Worm (Caenorhabditis elegans): ENCODE results near the gene npr-7.

The npr-7 gene

DNA sequence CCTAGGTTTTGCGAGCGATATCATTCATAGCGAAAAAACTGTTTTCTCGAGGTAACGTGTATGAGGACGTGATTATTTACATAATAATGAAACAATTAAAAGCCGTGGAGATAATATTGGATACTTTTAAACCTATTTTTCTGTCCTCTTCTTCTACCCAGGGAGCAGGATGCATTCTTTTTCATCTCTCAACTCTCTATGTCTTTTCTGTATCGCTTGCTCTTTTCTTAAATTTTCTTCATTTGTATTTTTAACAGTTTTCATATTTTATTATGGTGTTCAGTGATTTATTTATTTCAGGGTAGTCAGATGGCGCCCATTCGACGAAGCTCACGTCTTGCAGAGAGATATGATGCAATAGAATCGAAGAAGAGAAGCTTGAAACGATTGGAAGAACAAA, 40.3 kb downstream of the npr-7 start, which contains the start of gene B0416.4:
B0416.4 (plus strand) TSS at position 301 of the 400 bp plus-strand sequence.
- TF ChIP-seq nhr-28 (tag; optimal IDR thresholded peaks at IDR 0.05) (no peak), lsy-2 (tag; optimal IDR thresholded peaks at IDR 0.05) (no peak), pha-4 (tag; optimal IDR thresholded peaks at IDR 0.05) (no peak)

DNA sequence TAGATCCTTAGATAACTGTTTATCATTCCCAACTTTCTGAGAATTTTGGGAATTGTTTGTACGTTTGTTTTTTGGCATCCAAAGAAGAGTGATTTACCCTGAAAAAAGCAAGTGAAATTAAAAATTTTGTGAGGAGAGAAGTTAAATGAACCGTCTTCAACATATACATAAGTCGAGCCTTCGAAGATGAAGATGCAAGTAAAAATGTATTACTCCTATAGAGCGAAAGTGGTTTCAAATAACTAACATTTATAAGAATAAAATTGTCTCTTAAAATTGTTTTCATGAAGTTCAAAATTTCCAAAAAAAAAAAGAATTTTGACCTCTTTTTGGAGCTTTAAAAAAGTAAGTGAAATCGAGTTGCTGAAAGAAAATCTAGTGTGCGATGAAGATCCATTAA, 44.4 kb downstream of the npr-7 start, which contains the start of gene B0416.10:
B0416.10 (minus strand) TSS at position 101 of the 400 bp plus-strand sequence.
- TF ChIP-seq ceh-43 (GFP tag; optimal IDR thresholded peaks at IDR 0.05) = no peak
- TF ChIP-seq blmp-1 (tag; optimal IDR thresholded peaks at IDR 0.05) = no peak
- TF ChIP-seq bed-3 (GFP tag; optimal IDR thresholded peaks at IDR 0.05) = no peak
- TF ChIP-seq sem-2 (GFP tag; optimal IDR thresholded peaks at IDR 0.05) = no peak
- TF ChIP-seq mls-2 (tag; optimal IDR thresholded peaks at IDR 0.05) = no peak
- TF ChIP-seq drap-1 (GFP tag; optimal IDR thresholded peaks at IDR 0.05) = no peak
- TF ChIP-seq tbx-8 (GFP tag; optimal IDR thresholded peaks at IDR 0.05) = no peak
- no peak for TF ChIP-seq elt-1 (tag; optimal IDR thresholded peaks at IDR 0.05; ENCODE audit: borderline replicate concordance, insufficient read depth)
- TF ChIP-seq elt-3 (tag; optimal IDR thresholded peaks at IDR 0.05) = no peak
- TF ChIP-seq nhr-76 (tag; optimal IDR thresholded peaks at IDR 0.05) = no peak
- no peak for TF ChIP-seq cnd-1 (tag; optimal IDR thresholded peaks at IDR 0.05)
- TF ChIP-seq flh-1 (GFP tag; optimal IDR thresholded peaks at IDR 0.05) = no peak
- TF ChIP-seq ceh-83 (GFP tag; optimal IDR thresholded peaks at IDR 0.05) = no peak
- TF ChIP-seq mab-5 (tag; optimal IDR thresholded peaks at IDR 0.05) = no peak
- no peak for TF ChIP-seq nhr-237 (tag; optimal IDR thresholded peaks at IDR 0.05)
- no peak for TF ChIP-seq unc-120 (tag; optimal IDR thresholded peaks at IDR 0.05; ENCODE audit: poor library complexity, severe bottlenecking)

DNA sequence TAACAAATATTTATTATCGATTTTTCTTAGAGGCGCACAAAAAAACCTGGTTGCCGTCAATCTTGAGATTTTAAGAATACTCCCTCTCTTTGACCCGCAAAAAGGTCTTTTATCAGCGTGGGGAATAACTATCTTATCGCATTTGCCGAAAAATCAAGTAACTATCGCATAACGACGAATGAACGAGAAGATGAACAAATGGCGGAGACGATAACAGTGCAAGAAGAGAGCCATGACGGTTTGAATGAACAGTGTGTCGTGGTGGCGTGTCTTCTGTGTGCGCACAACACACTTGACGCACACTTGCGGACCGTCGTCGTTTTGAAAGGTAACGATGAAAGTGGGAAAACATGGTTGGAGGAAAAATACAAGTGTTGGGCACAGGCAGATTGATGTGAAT, 47.1 kb downstream of the npr-7 start:
- no peak for TF ChIP-seq cnd-1 (tag; optimal IDR thresholded peaks at IDR 0.05)
- peak; percentile 60 for TF ChIP-seq elt-1 (tag; optimal IDR thresholded peaks at IDR 0.05; ENCODE audit: borderline replicate concordance, insufficient read depth)
- TF ChIP-seq pha-4 (tag; optimal IDR thresholded peaks at IDR 0.05) = no peak
- TF ChIP-seq mep-1 (tag; optimal IDR thresholded peaks at IDR 0.05) = peak; percentile 11
- TF ChIP-seq ceh-43 (GFP tag; optimal IDR thresholded peaks at IDR 0.05) = no peak
- no peak for TF ChIP-seq unc-39 (tag; optimal IDR thresholded peaks at IDR 0.05)
- no peak for TF ChIP-seq snpc-4 (tag; optimal IDR thresholded peaks at IDR 0.05)
- TF ChIP-seq ham-2 (GFP tag; optimal IDR thresholded peaks at IDR 0.05) = no peak
- TF ChIP-seq mab-5 (tag; optimal IDR thresholded peaks at IDR 0.05) = no peak
- no peak for TF ChIP-seq bed-3 (GFP tag; optimal IDR thresholded peaks at IDR 0.05)
- TF ChIP-seq elt-3 (tag; optimal IDR thresholded peaks at IDR 0.05) = no peak
- no peak for TF ChIP-seq blmp-1 (tag; optimal IDR thresholded peaks at IDR 0.05)
- no peak for TF ChIP-seq drap-1 (GFP tag; optimal IDR thresholded peaks at IDR 0.05)
- TF ChIP-seq tbx-8 (GFP tag; optimal IDR thresholded peaks at IDR 0.05) = no peak
- TF ChIP-seq ztf-11 (tag; optimal IDR thresholded peaks at IDR 0.05) = no peak

DNA sequence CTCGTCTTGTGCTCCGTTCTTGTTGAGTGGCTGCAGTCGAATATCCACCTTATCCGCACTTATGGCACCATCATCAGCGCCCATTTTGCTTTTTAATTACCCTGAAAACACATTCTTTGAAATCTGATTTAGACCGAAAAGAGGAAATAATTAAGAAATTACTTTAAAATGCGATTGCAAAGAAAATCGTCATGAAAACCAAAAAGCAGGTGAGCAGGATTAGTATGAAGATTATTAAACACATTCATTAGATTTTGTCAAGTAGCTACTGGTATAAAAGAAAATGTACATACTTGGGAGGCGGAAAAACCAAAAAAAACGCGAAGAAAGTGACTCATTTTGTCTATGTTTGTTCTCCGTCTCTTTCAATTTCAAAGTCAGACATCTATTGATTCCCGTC, 48.2 kb downstream of the npr-7 start, which contains the start of gene B0416.5:
B0416.5 (minus strand) TSS at position 101 of the 400 bp plus-strand sequence.
- TF ChIP-seq tbx-8 (GFP tag; optimal IDR thresholded peaks at IDR 0.05) (no peak), ceh-39 (tag; optimal IDR thresholded peaks at IDR 0.05) (no peak), nhr-28 (tag; optimal IDR thresholded peaks at IDR 0.05) (no peak), unc-62 (GFP tag; optimal IDR thresholded peaks at IDR 0.05) (no peak), ceh-83 (GFP tag; optimal IDR thresholded peaks at IDR 0.05) (no peak), drap-1 (GFP tag; optimal IDR thresholded peaks at IDR 0.05) (no peak), flh-1 (GFP tag; optimal IDR thresholded peaks at IDR 0.05) (no peak), ham-2 (GFP tag; optimal IDR thresholded peaks at IDR 0.05) (no peak), elt-1 (tag; optimal IDR thresholded peaks at IDR 0.05; ENCODE audit: borderline replicate concordance, insufficient read depth) (no peak), lin-32 (GFP tag; optimal IDR thresholded peaks at IDR 0.05) (no peak), nhr-2 (tag; optimal IDR thresholded peaks at IDR 0.05) (no peak), blmp-1 (tag; optimal IDR thresholded peaks at IDR 0.05) (no peak), zip-8 (tag; optimal IDR thresholded peaks at IDR 0.05) (no peak), ces-1 (GFP tag; optimal IDR thresholded peaks at IDR 0.05) (no peak)

DNA sequence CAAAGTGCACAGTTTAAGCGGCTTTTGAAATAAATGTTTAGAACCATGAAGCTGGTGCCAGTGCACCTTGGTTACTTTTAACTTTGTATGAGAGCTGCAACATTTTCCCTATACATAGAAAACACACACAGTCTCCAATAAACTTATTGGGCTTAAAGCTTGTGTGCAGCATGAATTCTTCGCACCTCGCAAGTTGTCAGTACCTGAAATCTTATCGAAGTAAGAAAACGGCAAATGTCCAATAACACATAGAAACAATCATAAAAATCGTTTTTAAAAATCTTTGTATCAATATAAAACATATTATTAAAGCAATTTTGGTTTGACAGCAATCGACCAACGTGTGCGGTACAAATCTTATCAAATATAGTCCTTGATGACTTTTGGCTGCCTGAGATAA, 50.6 kb downstream of the npr-7 start:
- TF ChIP-seq bed-3 (GFP tag; optimal IDR thresholded peaks at IDR 0.05) (no peak), blmp-1 (tag; optimal IDR thresholded peaks at IDR 0.05) (no peak), mep-1 (tag; optimal IDR thresholded peaks at IDR 0.05) (no peak), elt-3 (tag; optimal IDR thresholded peaks at IDR 0.05) (no peak), M03D4.4 (tag; optimal IDR thresholded peaks at IDR 0.05) (no peak)

Data from whole organism, mixed stage, embryonic.